Fruit fly (Drosophila melanogaster) whole organism, embryonic: ENCODE measurements around the gene SPH93.
A peak's percentile ranks its signal among the peaks of the same experiment; 100 is the strongest.

Experiments
- CG10321 ChIP-seq: fragments of 200-800 bp; sonication (Bioruptor generic); IDR thresholded peaks from 2 replicates; pipeline ENCODE4 v1.3.6; 2022; ENCODE audit warnings: missing biosample characterization, missing genetic modification characterization
- CG11093 ChIP-seq: fragments of 200-800 bp; sonication (Bioruptor generic); IDR thresholded peaks from 3 replicates; pipeline ENCODE4 v1.3.6; 2022; ENCODE audit warnings: missing biosample characterization, missing genetic modification characterization
- CG17186 ChIP-seq: fragments of 200-800 bp; sonication (Bioruptor generic); optimal IDR thresholded peaks from 3 replicates; lab custom pipeline; 2017; ENCODE audit warnings: missing biosample characterization, missing genetic modification reagents, missing genetic modification characterization
- CG17385 ChIP-seq: fragments of 200-800 bp; sonication (Bioruptor generic); optimal IDR thresholded peaks from 3 replicates; lab custom pipeline; 2018; ENCODE audit warnings: missing biosample characterization, mild to moderate bottlenecking, missing genetic modification characterization
- CG43689 ChIP-seq: fragments of 200-800 bp; sonication (Bioruptor generic); IDR thresholded peaks from 2 replicates; pipeline ENCODE4 v1.3.6; 2022; ENCODE audit warnings: missing biosample characterization, missing genetic modification characterization
- CG7372 ChIP-seq: fragments of 200-800 bp; sonication (Bioruptor generic); IDR thresholded peaks from 2 replicates; pipeline ENCODE4 v1.3.6; 2022; ENCODE audit warnings: missing biosample characterization, missing genetic modification characterization
- ash1 ChIP-seq: fragments of 200-800 bp; sonication (Bioruptor generic); optimal IDR thresholded peaks from 2 replicates; lab custom pipeline; 2018; ENCODE audit warnings: missing biosample characterization, mild to moderate bottlenecking, missing genetic modification characterization
- stc ChIP-seq: fragments of 200-800 bp; sonication (Bioruptor generic); IDR thresholded peaks from 2 replicates; pipeline ENCODE4 v1.3.6; 2022; ENCODE audit warnings: missing biosample characterization, missing genetic modification characterization
- tll ChIP-seq, 2 experiments: fragments of 200-800 bp in 1 of 2; fragments of >200 bp in 1 of 2; sonication (Bioruptor generic) in 1 of 2; optimal IDR thresholded peaks; 2 replicates each; lab custom pipeline; 2017 to 2019; ENCODE audit warnings: missing biosample characterization in 2 of 2, missing genetic modification characterization in 2 of 2, mild to moderate bottlenecking in 1 of 2, moderate library complexity in 1 of 2

dm6 chr2L:17430602-17431358, 24.9 kb downstream of the SPH93 start:
- TF ChIP-seq CG11093 (GFP tag; lab: Robert Waterston, UW): no peak
- TF ChIP-seq ash1 (GFP tag; lab: Kevin White, UChicago): no peak
- TF ChIP-seq tll (GFP tag; optimal IDR thresholded peaks at IDR 0.05; lab: Kevin White, UChicago): no peak
- no peak for TF ChIP-seq CG17186 (GFP tag; lab: Kevin White, UChicago)
- TF ChIP-seq CG7372 (GFP tag; lab: Robert Waterston, UW): no peak
- no peak for TF ChIP-seq CG43689 (GFP tag; lab: Robert Waterston, UW)
- TF ChIP-seq CG17385 (GFP tag; lab: Kevin White, UChicago): no peak
- TF ChIP-seq CG10321 (GFP tag; lab: Robert Waterston, UW): no peak
- TF ChIP-seq stc (GFP tag; lab: Robert Waterston, UW): 0 out of 2 replicates have a peak, but pooled peaks have one; percentile 7
